Fruit fly (Drosophila melanogaster): Measurements from ENCODE around the gene CG14294.

The CG14294 gene

DNA sequence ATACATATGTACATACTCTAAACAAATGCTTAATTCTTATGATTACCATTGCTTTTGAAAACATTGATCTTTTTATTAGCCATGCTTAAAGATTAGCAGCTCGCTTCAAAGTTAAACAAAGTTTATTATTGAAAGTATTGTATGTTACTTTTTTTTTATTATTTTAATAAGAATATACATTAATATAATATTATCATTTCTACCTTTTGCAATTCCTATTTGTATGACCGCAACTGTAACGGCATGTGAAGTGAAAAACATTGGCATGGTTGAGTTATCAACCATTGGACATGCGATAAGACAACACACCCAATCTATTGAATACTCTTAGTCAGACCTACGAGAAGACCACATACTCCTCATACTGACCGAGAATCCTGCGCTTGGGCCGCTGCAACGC lies 8.9 kb upstream of the CG14294 start (continued):
- TF ChIP-seq eve (GFP tag; optimal IDR thresholded peaks at IDR 0.05) (no peak), sens (GFP tag) (peak; percentile 46), CG12071 (GFP tag; optimal IDR thresholded peaks at IDR 0.05) (no peak), gsb-n (tag; optimal IDR thresholded peaks at IDR 0.05) (no peak), cato (GFP tag; optimal IDR thresholded peaks at IDR 0.05; ENCODE audit: borderline replicate concordance) (no peak), ase (GFP tag; IDR thresholded peaks at IDR 0.05) (no peak), Hand (GFP tag; optimal IDR thresholded peaks at IDR 0.05) (peak; percentile 49), CG3726 (GFP tag; IDR thresholded peaks at IDR 0.05) (no peak), CG30403 (GFP tag; optimal IDR thresholded peaks at IDR 0.05) (no peak), Antp (GFP tag; optimal IDR thresholded peaks at IDR 0.05) (no peak), lab (GFP tag; optimal IDR thresholded peaks at IDR 0.05) (peak; percentile 41), CG1603 (tag; optimal IDR thresholded peaks at IDR 0.05) (no peak), Fer1 (GFP tag; optimal IDR thresholded peaks at IDR 0.05) (peak; percentile 30), Dek (tag; optimal IDR thresholded peaks at IDR 0.05) (no peak), CG14050 (GFP tag; IDR thresholded peaks at IDR 0.05) (0 out of 3 replicates have a peak, but pooled peaks have one; percentile 20), unpg (GFP tag; optimal IDR thresholded peaks at IDR 0.05) (peak; percentile 39), CG10565 (GFP tag; optimal IDR thresholded peaks at IDR 0.05) (no peak), Camta (GFP tag; optimal IDR thresholded peaks at IDR 0.05) (no peak), HLH54F (GFP tag; optimal IDR thresholded peaks at IDR 0.05) (no peak), pb (GFP tag; optimal IDR thresholded peaks at IDR 0.05) (no peak), fd3F (GFP tag; optimal IDR thresholded peaks at IDR 0.05) (no peak), Atf6 (GFP tag; IDR thresholded peaks at IDR 0.05) (no peak; the same call in 1 of the 2 replicates), HmgZ (tag; optimal IDR thresholded peaks at IDR 0.05) (peak; percentile 9), CG11456 (GFP tag; IDR thresholded peaks at IDR 0.05) (no peak), lmd (GFP tag; IDR thresholded peaks at IDR 0.05) (no peak), CG7928 (GFP tag; optimal IDR thresholded peaks at IDR 0.05) (no peak), CG15601 (tag; optimal IDR thresholded peaks at IDR 0.05) (no peak), CG31441 (GFP tag; IDR thresholded peaks at IDR 0.05) (0 out of 2 replicates have a peak, but pooled peaks have one; percentile 15), fd102C (GFP tag; optimal IDR thresholded peaks at IDR 0.05) (no peak), CG17612 (GFP tag; IDR thresholded peaks at IDR 0.05) (no peak), bcd (GFP tag; optimal IDR thresholded peaks at IDR 0.05) (no peak), Gug (GFP tag; IDR thresholded peaks at IDR 0.05) (no peak), CG6854 (GFP tag; optimal IDR thresholded peaks at IDR 0.05) (no peak), CG3995 (GFP tag; optimal IDR thresholded peaks at IDR 0.05) (no peak), fu2 (GFP tag; optimal IDR thresholded peaks at IDR 0.05) (no peak), Hr78 (GFP tag; optimal IDR thresholded peaks at IDR 0.05) (no peak), al (GFP tag; IDR thresholded peaks at IDR 0.05) (no peak), pum (GFP tag; optimal IDR thresholded peaks at IDR 0.05) (no peak), HHEX (GFP tag; optimal IDR thresholded peaks at IDR 0.05) (no peak), odd (GFP tag; optimal IDR thresholded peaks at IDR 0.05) (no peak), dmrt11E (tag; optimal IDR thresholded peaks at IDR 0.05) (no peak), TFAM (GFP tag; optimal IDR thresholded peaks at IDR 0.05) (no peak), lov (optimal IDR thresholded peaks at IDR 0.05) (no peak), lov (GFP tag; IDR thresholded peaks at IDR 0.05) (no peak), unc-4 (GFP tag; IDR thresholded peaks at IDR 0.05; ENCODE audit: partially characterized antibody) (no peak), dmrt99B (tag; optimal IDR thresholded peaks at IDR 0.05) (peak; percentile 19), CG9797 (GFP tag; optimal IDR thresholded peaks at IDR 0.05) (no peak), Sox100B (GFP tag; optimal IDR thresholded peaks at IDR 0.05) (peak; percentile 19), CG11398 (GFP tag; optimal IDR thresholded peaks at IDR 0.05) (no peak), CG11504 (tag; optimal IDR thresholded peaks at IDR 0.05) (peak; percentile 3), mam (GFP tag; optimal IDR thresholded peaks at IDR 0.05) (no peak), CG10209 (GFP tag; optimal IDR thresholded peaks at IDR 0.05) (peak; percentile 16)

Measured in whole organism, embryonic.